Worm (Caenorhabditis elegans) whole organism, L1 larva: Measurements from ENCODE around the gene mpk-1.

Experiments used
- fkh-10 ChIP-seq: sonication (generic microtip); optimal IDR thresholded peaks from 2 replicates; lab custom pipeline; 2017; ENCODE audit warnings: missing biosample characterization, missing genetic modification reagents, missing genetic modification characterization
- hpl-2 ChIP-seq: fragments of 150-350 bp; optimal IDR thresholded peaks from 2 replicates; lab custom pipeline; 2014; ENCODE audit warnings: missing biosample characterization, missing genetic modification reagents, missing genetic modification characterization
- unc-98 ChIP-seq: fragments of 200-800 bp; sonication (Bioruptor generic); IDR thresholded peaks from 2 replicates; pipeline ENCODE4 v1.3.6; 2022; ENCODE audit warnings: missing genetic modification characterization, missing compliant biosample characterization

DNA sequence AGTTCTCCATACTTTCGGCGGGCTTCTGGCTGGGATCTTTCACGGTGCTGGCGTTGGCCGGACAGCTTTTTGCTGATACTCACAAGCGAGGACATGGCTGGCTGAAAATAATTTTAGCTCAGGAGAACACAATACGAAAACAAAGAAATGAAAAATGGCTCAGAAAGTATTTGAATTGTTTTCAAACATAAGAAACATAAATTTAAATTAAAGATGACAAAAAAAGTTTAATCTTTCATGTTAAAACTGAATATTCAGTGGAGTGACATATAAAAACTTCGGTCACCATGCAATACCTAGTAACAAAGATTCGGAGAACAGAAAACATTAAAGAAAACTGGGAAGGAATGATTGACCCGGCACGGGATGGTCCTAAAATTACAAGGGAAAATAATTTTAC lies 49.3 kb downstream of the mpk-1 start, which contains the start of gene C16C10.2:
- TF ChIP-seq hpl-2 (GFP tag; lab: Kevin White, UChicago) (no peak), fkh-10 (GFP tag; lab: Kevin White, UChicago) (no peak), unc-98 (GFP tag; lab: Robert Waterston, UW) (no peak)
